Worm (Caenorhabditis elegans) whole organism, young adult: ENCODE results near the gene R05A10.6.

Experiments
- C06A6.2 ChIP-seq: fragments of 200-800 bp; sonication (Bioruptor generic); conservative IDR thresholded peaks from 2 replicates; pipeline ENCODE4 v1.3.6; 2022; ENCODE audit warnings: missing genetic modification characterization, missing compliant biosample characterization
- T07F8.4 ChIP-seq: sonication (generic microtip); optimal IDR thresholded peaks from 2 replicates; lab custom pipeline; 2016; ENCODE audit warnings: mild to moderate bottlenecking, missing genetic modification characterization, moderate library complexity, missing compliant biosample characterization
- Y67H2A.10 ChIP-seq: fragments of 200-800 bp; sonication (Bioruptor generic); conservative IDR thresholded peaks from 2 replicates; pipeline ENCODE4 v1.3.6; 2022; ENCODE audit warnings: missing genetic modification reagents, missing genetic modification characterization, missing compliant biosample characterization
- ama-1 ChIP-seq, 3 experiments: fragments of 150-350 bp in 1 of 3; sonication (generic microtip) in 2 of 3; optimal IDR thresholded peaks; 2 replicates each; lab custom pipeline; 2014 to 2018; ENCODE audit warnings: missing biosample characterization in 2 of 3, missing genetic modification characterization in 2 of 3, missing genetic modification reagents in 2 of 3
- atf-7 ChIP-seq: sonication (generic microtip); optimal IDR thresholded peaks from 2 replicates; lab custom pipeline; 2017; ENCODE audit warnings: mild to moderate bottlenecking, missing genetic modification characterization, missing compliant biosample characterization
- attf-3 ChIP-seq: fragments of 200-800 bp; sonication (Bioruptor generic); conservative IDR thresholded peaks from 2 replicates; pipeline ENCODE4 v1.3.6; 2022; ENCODE audit warnings: missing genetic modification reagents, missing genetic modification characterization, missing compliant biosample characterization
- cebp-2 ChIP-seq: fragments of 200-800 bp; sonication (Bioruptor generic); IDR thresholded peaks from 2 replicates; pipeline ENCODE4 v1.3.6; 2022; ENCODE audit warnings: missing genetic modification characterization, missing compliant biosample characterization
- ceh-91 ChIP-seq: fragments of 200-800 bp; sonication (Bioruptor generic); IDR thresholded peaks from 2 replicates; pipeline ENCODE4 v1.3.6; 2022; ENCODE audit warnings: missing genetic modification reagents, missing genetic modification characterization, missing compliant biosample characterization
- chd-7 ChIP-seq: sonication (generic microtip); optimal IDR thresholded peaks from 2 replicates; lab custom pipeline; 2016; ENCODE audit warnings: mild to moderate bottlenecking, missing genetic modification characterization, moderate library complexity, missing compliant biosample characterization
- die-1 ChIP-seq: sonication (generic microtip); optimal IDR thresholded peaks from 2 replicates; lab custom pipeline; 2016; ENCODE audit warnings: missing genotype, mild to moderate bottlenecking, missing genetic modification characterization, missing compliant biosample characterization
- dpff-1 ChIP-seq: sonication (generic microtip); optimal IDR thresholded peaks from 2 replicates; lab custom pipeline; 2017; ENCODE audit warnings: mild to moderate bottlenecking, missing genetic modification characterization, missing compliant biosample characterization
- dpl-1 ChIP-seq: fragments of 150-350 bp; optimal IDR thresholded peaks from 2 replicates; lab custom pipeline; 2014; ENCODE audit warnings: missing biosample characterization, missing genetic modification reagents, missing genetic modification characterization
- efl-1 ChIP-seq: fragments of 150-350 bp; optimal IDR thresholded peaks from 2 replicates; lab custom pipeline; 2014; ENCODE audit warnings: missing biosample characterization, missing genetic modification reagents, missing genetic modification characterization
- egrh-3 ChIP-seq: fragments of 200-800 bp; sonication (Bioruptor generic); IDR thresholded peaks from 2 replicates; pipeline ENCODE4 v1.3.6; 2022; ENCODE audit warnings: missing genetic modification reagents, missing genetic modification characterization, missing compliant biosample characterization
- ets-4 ChIP-seq: fragments of 200-800 bp; sonication (Bioruptor generic); optimal IDR thresholded peaks from 2 replicates; lab custom pipeline; 2018; ENCODE audit warnings: mild to moderate bottlenecking, missing genetic modification characterization, missing compliant biosample characterization
- hmg-20 ChIP-seq: fragments of 200-800 bp; sonication (Bioruptor generic); IDR thresholded peaks from 2 replicates; pipeline ENCODE4 v1.3.6; 2022; ENCODE audit warnings: missing genetic modification reagents, missing genetic modification characterization, missing compliant biosample characterization
- hrde-1 ChIP-seq: sonication (generic microtip); optimal IDR thresholded peaks from 2 replicates; lab custom pipeline; 2016; ENCODE audit warnings: missing genetic modification characterization, mild to moderate bottlenecking, missing compliant biosample characterization, moderate library complexity, missing genotype, missing genetic modification reagents, borderline replicate concordance
- hsf-1 ChIP-seq: fragments of 200-800 bp; sonication (Bioruptor generic); IDR thresholded peaks from 2 replicates; pipeline ENCODE4 v1.3.6; 2022; ENCODE audit warnings: missing genetic modification reagents, missing genetic modification characterization, missing compliant biosample characterization
- lsy-27 ChIP-seq: sonication (generic microtip); optimal IDR thresholded peaks from 2 replicates; lab custom pipeline; 2017; ENCODE audit warnings: missing genetic modification characterization, mild to moderate bottlenecking, missing compliant biosample characterization, antibody characterized with exemption, missing genotype, borderline replicate concordance; ENCODE audit not compliant: insufficient read depth
- madf-10 ChIP-seq: sonication (generic microtip); optimal IDR thresholded peaks from 2 replicates; lab custom pipeline; 2016; ENCODE audit warnings: mild to moderate bottlenecking, missing genetic modification characterization, missing compliant biosample characterization
- madf-6 ChIP-seq: fragments of 200-800 bp; sonication (Bioruptor generic); IDR thresholded peaks from 2 replicates; pipeline ENCODE4 v1.3.6; 2022; ENCODE audit warnings: missing genetic modification reagents, missing genetic modification characterization, missing compliant biosample characterization
- madf-8 ChIP-seq: fragments of 200-800 bp; sonication (Bioruptor generic); conservative IDR thresholded peaks from 2 replicates; pipeline ENCODE4 v1.3.6; 2022; ENCODE audit warnings: missing genetic modification reagents, missing genetic modification characterization, missing compliant biosample characterization
- pha-4 ChIP-seq: fragments of 150-350 bp; sonication (generic microtip); optimal IDR thresholded peaks from 2 replicates; lab custom pipeline; 2014; ENCODE audit warnings: missing biosample characterization, missing genetic modification reagents, missing genetic modification characterization
- snpc-4 ChIP-seq, 5 experiments: fragments of 150-350 bp in 1 of 5; sonication (generic microtip) in 4 of 5; optimal IDR thresholded peaks; 2 replicates each; lab custom pipeline; 2014 to 2018; ENCODE audit warnings: missing genetic modification characterization in 5 of 5, missing biosample characterization in 3 of 5, antibody characterized with exemption in 2 of 5, mild to moderate bottlenecking in 2 of 5, missing compliant biosample characterization in 2 of 5, missing genotype in 2 of 5, moderate library complexity in 2 of 5, missing genetic modification reagents in 1 of 5
- somi-1 ChIP-seq: fragments of 200-800 bp; sonication (Bioruptor generic); optimal IDR thresholded peaks from 2 replicates; lab custom pipeline; 2018; ENCODE audit warnings: mild to moderate bottlenecking, missing genetic modification characterization, missing compliant biosample characterization

Gene R05A10.6

ce11 chrIV:14208363-14208762 is 42.8 kb downstream of the R05A10.6 start:
- TF ChIP-seq cebp-2: 0 out of 2 replicates have a peak, but pooled peaks have one; percentile 31

ce11 chrIV:14215777-14216176 is 50.2 kb downstream of the R05A10.6 start:
- TF ChIP-seq somi-1 (GFP tag; lab: Kevin White, UChicago) (no peak), hsf-1 (no peak), dpff-1 (tag; lab: Kevin White, UChicago) (no peak), attf-3 (no peak), snpc-4 (GFP tag; optimal IDR thresholded peaks at IDR 0.05; lab: Kevin White, UChicago) (no peak), snpc-4 (tag; optimal IDR thresholded peaks at IDR 0.05; lab: Kevin White, UChicago) (peak in 1 of 4 experiments; percentile 15), egrh-3 (no peak), die-1 (tag; lab: Kevin White, UChicago) (no peak), dpl-1 (GFP tag; lab: Kevin White, UChicago) (peak; percentile 23), pha-4 (tag; lab: Kevin White, UChicago) (no peak), ceh-91 (GFP tag; lab: Robert Waterston, UW) (no peak), Y67H2A.10 (GFP tag; lab: Robert Waterston, UW) (no peak), efl-1 (GFP tag; lab: Kevin White, UChicago) (peak; percentile 81), hrde-1 (tag; lab: Kevin White, UChicago) (no peak), T07F8.4 (no peak), ets-4 (GFP tag; lab: Kevin White, UChicago) (no peak), hmg-20 (no peak), atf-7 (no peak), C06A6.2 (no peak), madf-6 (peak; percentile 68), ama-1 (optimal IDR thresholded peaks at IDR 0.05; lab: Kevin White, UChicago) (no peak), ama-1 (GFP tag; optimal IDR thresholded peaks at IDR 0.05; lab: Kevin White, UChicago) (no peak), madf-10 (no peak), lsy-27 (tag; lab: Kevin White, UChicago) (no peak), chd-7 (tag; lab: Kevin White, UChicago) (no peak), cebp-2 (no peak), madf-8 (GFP tag; lab: Robert Waterston, UW) (0 out of 2 replicates have a peak, but pooled peaks have one; percentile 5)
- TF ChIP-seq, all 124 proteins: peak for 5
